Worm (Caenorhabditis elegans) whole organism, young adult: Measurements from ENCODE around the gene srw-141.

ENCODE experiments used
- B0261.1 ChIP-seq: sonication (generic microtip); optimal IDR thresholded peaks from 2 replicates; lab custom pipeline; 2016; ENCODE audit warnings: mild to moderate bottlenecking, missing genetic modification characterization, moderate library complexity, missing compliant biosample characterization
- C17E4.6 ChIP-seq: fragments of 200-800 bp; sonication (Bioruptor generic); IDR thresholded peaks from 2 replicates; pipeline ENCODE4 v1.3.6; 2022; ENCODE audit warnings: missing genetic modification reagents, missing genetic modification characterization, missing compliant biosample characterization
- F33H1.4 ChIP-seq: fragments of 200-800 bp; sonication (Bioruptor generic); IDR thresholded peaks from 2 replicates; pipeline ENCODE4 v1.3.6; 2022; ENCODE audit warnings: missing genetic modification reagents, missing genetic modification characterization, missing compliant biosample characterization
- F37B4.10 ChIP-seq: fragments of 200-800 bp; sonication (Bioruptor generic); IDR thresholded peaks from 2 replicates; pipeline ENCODE4 v1.3.6; 2022; ENCODE audit warnings: missing genetic modification characterization, missing compliant biosample characterization
- F57A8.1 ChIP-seq: fragments of 200-800 bp; sonication (Bioruptor generic); optimal IDR thresholded peaks from 2 replicates; lab custom pipeline; 2018; ENCODE audit warnings: mild to moderate bottlenecking, missing genetic modification characterization, moderate library complexity, missing compliant biosample characterization
- Y79H2A.3 ChIP-seq: fragments of 200-800 bp; sonication (Bioruptor generic); conservative IDR thresholded peaks from 2 replicates; pipeline ENCODE4 v1.3.6; 2022; ENCODE audit warnings: missing genetic modification reagents, missing genetic modification characterization, missing compliant biosample characterization
- aptf-3 ChIP-seq: fragments of 200-800 bp; sonication (Bioruptor generic); IDR thresholded peaks from 2 replicates; pipeline ENCODE4 v1.3.6; 2022; ENCODE audit warnings: missing genetic modification characterization, missing compliant biosample characterization
- athp-1 ChIP-seq: sonication (generic microtip); optimal IDR thresholded peaks from 2 replicates; lab custom pipeline; 2017; ENCODE audit warnings: mild to moderate bottlenecking, missing genetic modification characterization, missing compliant biosample characterization
- attf-3 ChIP-seq: fragments of 200-800 bp; sonication (Bioruptor generic); conservative IDR thresholded peaks from 2 replicates; pipeline ENCODE4 v1.3.6; 2022; ENCODE audit warnings: missing genetic modification reagents, missing genetic modification characterization, missing compliant biosample characterization
- attf-6 ChIP-seq: fragments of 200-800 bp; sonication (Bioruptor generic); IDR thresholded peaks from 2 replicates; pipeline ENCODE4 v1.3.6; 2022; ENCODE audit warnings: missing genetic modification reagents, missing genetic modification characterization, missing compliant biosample characterization
- cebp-1 ChIP-seq, 2 experiments: fragments of 200-800 bp in 1 of 2; sonication (Bioruptor generic) in 1 of 2; sonication (generic microtip) in 1 of 2; IDR thresholded peaks in 1 of 2; optimal IDR thresholded peaks in 1 of 2; 2 replicates each; pipeline versions ENCODE4 v1.3.6 to Lab custom; 2017 to 2022; ENCODE audit warnings: missing compliant biosample characterization in 2 of 2, missing genetic modification characterization in 2 of 2, mild to moderate bottlenecking in 1 of 2, missing genetic modification reagents in 1 of 2, moderate library complexity in 1 of 2
- cebp-2 ChIP-seq: fragments of 200-800 bp; sonication (Bioruptor generic); IDR thresholded peaks from 2 replicates; pipeline ENCODE4 v1.3.6; 2022; ENCODE audit warnings: missing genetic modification characterization, missing compliant biosample characterization
- chd-7 ChIP-seq: sonication (generic microtip); optimal IDR thresholded peaks from 2 replicates; lab custom pipeline; 2016; ENCODE audit warnings: mild to moderate bottlenecking, missing genetic modification characterization, moderate library complexity, missing compliant biosample characterization
- dpl-1 ChIP-seq: fragments of 150-350 bp; optimal IDR thresholded peaks from 2 replicates; lab custom pipeline; 2014; ENCODE audit warnings: missing biosample characterization, missing genetic modification reagents, missing genetic modification characterization
- hlh-26 ChIP-seq: fragments of 200-800 bp; sonication (Bioruptor generic); conservative IDR thresholded peaks from 2 replicates; pipeline ENCODE4 v1.3.6; 2022; ENCODE audit warnings: missing genetic modification reagents, missing genetic modification characterization, missing compliant biosample characterization
- hmg-20 ChIP-seq: fragments of 200-800 bp; sonication (Bioruptor generic); IDR thresholded peaks from 2 replicates; pipeline ENCODE4 v1.3.6; 2022; ENCODE audit warnings: missing genetic modification reagents, missing genetic modification characterization, missing compliant biosample characterization
- lin-26 ChIP-seq: fragments of 200-800 bp; sonication (Bioruptor generic); IDR thresholded peaks from 2 replicates; pipeline ENCODE4 v1.3.6; 2022; ENCODE audit warnings: missing genetic modification reagents, missing genetic modification characterization, missing compliant biosample characterization
- lir-1 ChIP-seq: fragments of 200-800 bp; sonication (Bioruptor generic); conservative IDR thresholded peaks from 2 replicates; pipeline ENCODE4 v1.3.6; 2022; ENCODE audit warnings: missing genetic modification reagents, missing genetic modification characterization, missing compliant biosample characterization
- madf-10 ChIP-seq: sonication (generic microtip); optimal IDR thresholded peaks from 2 replicates; lab custom pipeline; 2016; ENCODE audit warnings: mild to moderate bottlenecking, missing genetic modification characterization, missing compliant biosample characterization
- mes-4 ChIP-seq: sonication (generic microtip); optimal IDR thresholded peaks from 2 replicates; lab custom pipeline; 2016; ENCODE audit warnings: missing genotype, missing genetic modification characterization, missing compliant biosample characterization
- nfya-1 ChIP-seq: sonication (generic microtip); optimal IDR thresholded peaks from 2 replicates; lab custom pipeline; 2017; ENCODE audit warnings: antibody characterized with exemption, missing compliant biosample characterization, missing genetic modification characterization, borderline replicate concordance; ENCODE audit not compliant: insufficient read depth
- nhr-179 ChIP-seq: sonication (generic microtip); optimal IDR thresholded peaks from 2 replicates; lab custom pipeline; 2016; ENCODE audit warnings: mild to moderate bottlenecking, missing genetic modification characterization, missing compliant biosample characterization
- nhr-80 ChIP-seq: sonication (generic microtip); optimal IDR thresholded peaks from 2 replicates; lab custom pipeline; 2016; ENCODE audit warnings: missing genetic modification characterization, missing compliant biosample characterization
- pha-4 ChIP-seq: fragments of 150-350 bp; sonication (generic microtip); optimal IDR thresholded peaks from 2 replicates; lab custom pipeline; 2014; ENCODE audit warnings: missing biosample characterization, missing genetic modification reagents, missing genetic modification characterization
- rcor-1 ChIP-seq: fragments of 200-800 bp; sonication (Bioruptor generic); IDR thresholded peaks from 2 replicates; pipeline ENCODE4 v1.3.6; 2022; ENCODE audit warnings: missing genetic modification reagents, missing genetic modification characterization, missing compliant biosample characterization
- snpc-1.3 ChIP-seq: sonication (generic microtip); optimal IDR thresholded peaks from 2 replicates; lab custom pipeline; 2017; ENCODE audit warnings: missing genetic modification characterization, mild to moderate bottlenecking, missing compliant biosample characterization, antibody characterized with exemption, moderate library complexity, missing genotype, missing genetic modification reagents; ENCODE audit not compliant: insufficient read depth
- snpc-4 ChIP-seq, 5 experiments: fragments of 150-350 bp in 1 of 5; sonication (generic microtip) in 4 of 5; optimal IDR thresholded peaks; 2 replicates each; lab custom pipeline; 2014 to 2018; ENCODE audit warnings: missing genetic modification characterization in 5 of 5, missing biosample characterization in 3 of 5, antibody characterized with exemption in 2 of 5, mild to moderate bottlenecking in 2 of 5, missing compliant biosample characterization in 2 of 5, missing genotype in 2 of 5, moderate library complexity in 2 of 5, missing genetic modification reagents in 1 of 5
- tbx-9 ChIP-seq: sonication (generic microtip); optimal IDR thresholded peaks from 2 replicates; lab custom pipeline; 2016; ENCODE audit warnings: borderline replicate concordance, missing genetic modification characterization, inconsistent platforms, missing compliant biosample characterization
- unc-62 ChIP-seq: fragments of 150-350 bp; optimal IDR thresholded peaks from 2 replicates; lab custom pipeline; 2014; ENCODE audit warnings: missing biosample characterization, missing genetic modification reagents, missing genetic modification characterization
- zfh-2 ChIP-seq: fragments of 200-800 bp; sonication (Bioruptor generic); conservative IDR thresholded peaks from 2 replicates; pipeline ENCODE4 v1.3.6; 2022; ENCODE audit warnings: missing genetic modification reagents, missing genetic modification characterization, missing compliant biosample characterization
- ztf-18 ChIP-seq: sonication (generic microtip); optimal IDR thresholded peaks from 2 replicates; lab custom pipeline; 2016; ENCODE audit warnings: missing genotype, mild to moderate bottlenecking, missing genetic modification characterization, missing compliant biosample characterization
- ztf-28 ChIP-seq: fragments of 200-800 bp; sonication (Bioruptor generic); IDR thresholded peaks from 2 replicates; pipeline ENCODE4 v1.3.6; 2022; ENCODE audit warnings: missing genetic modification reagents, missing genetic modification characterization, missing compliant biosample characterization
- ztf-6 ChIP-seq: fragments of 200-800 bp; sonication (Bioruptor generic); IDR thresholded peaks from 2 replicates; pipeline ENCODE4 v1.3.6; 2022; ENCODE audit warnings: missing genetic modification reagents, missing genetic modification characterization, missing compliant biosample characterization

The srw-141 gene

ce11 chrV:2913948-2914347 lies 24.4 kb downstream of the srw-141 start, which contains the start of gene srh-146:
TSS of gene srh-146 (plus strand) at chrV:2914248.
- TF ChIP-seq aptf-3 (GFP tag; lab: Robert Waterston, UW), result no peak
- no peak for TF ChIP-seq attf-6
- TF ChIP-seq dpl-1 (GFP tag; lab: Kevin White, UChicago), result no peak
- no peak for TF ChIP-seq attf-3 (GFP tag; lab: Robert Waterston, UW)
- TF ChIP-seq nfya-1 (tag; lab: Kevin White, UChicago), result no peak

ce11 chrV:2912901-2913300 lies 25.5 kb downstream of the srw-141 start, which contains the start of gene C31B8.9:
TSS of gene C31B8.9 (minus strand) at chrV:2913001.
- no peak for TF ChIP-seq pha-4 (tag; lab: Kevin White, UChicago)

- TF ChIP-seq nhr-179 (tag; lab: Kevin White, UChicago) (no peak), F37B4.10 (GFP tag; lab: Robert Waterston, UW) (no peak), ztf-28 (GFP tag; lab: Robert Waterston, UW) (no peak), cebp-1 (GFP tag; IDR thresholded peaks at IDR 0.05; lab: Robert Waterston, UW) (no peak), cebp-1 (tag; optimal IDR thresholded peaks at IDR 0.05; lab: Kevin White, UChicago) (no peak), nhr-80 (tag; lab: Kevin White, UChicago) (no peak), snpc-1.3 (no peak), lir-1 (GFP tag; lab: Robert Waterston, UW) (no peak), Y79H2A.3 (GFP tag; lab: Robert Waterston, UW) (no peak)
These were observed 28.9 kb downstream of the srw-141 start, which contains the start of gene zmp-3 for ce11 chrV:2909525-2909924. TSS of gene zmp-3 (minus strand) at chrV:2909625.

- TF ChIP-seq ztf-6 (GFP tag; lab: Robert Waterston, UW), result no peak
- TF ChIP-seq pha-4 (tag; lab: Kevin White, UChicago), result no peak
- TF ChIP-seq chd-7, result no peak
- no peak for TF ChIP-seq hlh-26 (GFP tag; lab: Robert Waterston, UW)
- TF ChIP-seq lin-26 (GFP tag; lab: Robert Waterston, UW), result no peak
- no peak for TF ChIP-seq F57A8.1 (GFP tag; lab: Kevin White, UChicago)
- TF ChIP-seq athp-1 (tag; lab: Kevin White, UChicago), result no peak
- TF ChIP-seq B0261.1, result no peak
- TF ChIP-seq nfya-1 (tag; lab: Kevin White, UChicago), result no peak
- TF ChIP-seq tbx-9 (tag; lab: Kevin White, UChicago), result no peak
- TF ChIP-seq nhr-80 (tag; lab: Kevin White, UChicago), result no peak
- TF ChIP-seq C17E4.6 (GFP tag; lab: Robert Waterston, UW), result no peak
- TF ChIP-seq mes-4 (tag; lab: Kevin White, UChicago), result no peak
These were observed 35.2 kb downstream of the srw-141 start, which contains the start of gene C31B8.7 for ce11 chrV:2903227-2903626. TSS of gene C31B8.7 (minus strand) at chrV:2903327.

ce11 chrV:2899867-2900266 lies 38.5 kb downstream of the srw-141 start, which contains the start of gene str-46:
TSS of gene str-46 (minus strand) at chrV:2899967.
- TF ChIP-seq cebp-2 (GFP tag; lab: Robert Waterston, UW), result no peak
- no peak for TF ChIP-seq snpc-4 (GFP tag; optimal IDR thresholded peaks at IDR 0.05; lab: Kevin White, UChicago)
- TF ChIP-seq snpc-4 (tag; optimal IDR thresholded peaks at IDR 0.05; lab: Kevin White, UChicago), result no peak

- no peak for TF ChIP-seq unc-62 (GFP tag; lab: Kevin White, UChicago)
- no peak for TF ChIP-seq hmg-20 (GFP tag; lab: Robert Waterston, UW)
- TF ChIP-seq zfh-2 (GFP tag; lab: Robert Waterston, UW), result no peak
- TF ChIP-seq rcor-1 (GFP tag; lab: Robert Waterston, UW), result no peak
- TF ChIP-seq F33H1.4 (GFP tag; lab: Robert Waterston, UW), result no peak
- no peak for TF ChIP-seq madf-10 (tag; lab: Kevin White, UChicago)
- TF ChIP-seq lin-26 (GFP tag; lab: Robert Waterston, UW), result no peak
- TF ChIP-seq ztf-18 (tag; lab: Kevin White, UChicago), result no peak
- TF ChIP-seq, all 124 proteins: peak for 0
These were observed 42.2 kb downstream of the srw-141 start, which contains the start of gene pals-32 for ce11 chrV:2896198-2896660. TSS of gene pals-32 (plus strand) at chrV:2896610.
